Fruit fly (Drosophila melanogaster) whole organism, prepupa: ENCODE data around the gene cdm.

Source experiments
- Blimp-1 ChIP-seq: fragments of 200-800 bp; sonication (Bioruptor generic); optimal IDR thresholded peaks from 3 replicates; lab custom pipeline; 2017; ENCODE audit warnings: missing biosample characterization, missing genetic modification characterization, mild to moderate bottlenecking, moderate library complexity, missing genetic modification reagents
- CG10631 ChIP-seq: fragments of 200-800 bp; sonication (Bioruptor generic); optimal IDR thresholded peaks from 2 replicates; lab custom pipeline; 2016; ENCODE audit warnings: missing biosample characterization, missing genetic modification characterization
- CG10669 ChIP-seq: fragments of 200-800 bp; sonication (Bioruptor generic); optimal IDR thresholded peaks from 3 replicates; lab custom pipeline; 2018; ENCODE audit warnings: missing biosample characterization, mild to moderate bottlenecking, missing genetic modification characterization, moderate library complexity
- CG11762 ChIP-seq: fragments of 200-800 bp; sonication (Bioruptor generic); optimal IDR thresholded peaks from 3 replicates; lab custom pipeline; 2016; ENCODE audit warnings: missing biosample characterization, missing genetic modification characterization; ENCODE audit not compliant: insufficient read depth
- CG11902 ChIP-seq: fragments of 200-800 bp; sonication (Bioruptor generic); optimal IDR thresholded peaks from 3 replicates; lab custom pipeline; 2016; ENCODE audit warnings: missing biosample characterization, missing genetic modification characterization
- CG15336 ChIP-seq: fragments of 200-800 bp; sonication (Bioruptor generic); IDR thresholded peaks from 2 replicates; pipeline ENCODE4 v1.3.6; 2022; ENCODE audit warnings: missing biosample characterization, missing genetic modification characterization
- CG1621 ChIP-seq: fragments of 200-800 bp; sonication (Bioruptor generic); optimal IDR thresholded peaks from 3 replicates; lab custom pipeline; 2018; ENCODE audit warnings: missing biosample characterization, mild to moderate bottlenecking, missing genetic modification characterization
- CG16779 ChIP-seq: fragments of 200-800 bp; sonication (Bioruptor generic); optimal IDR thresholded peaks from 3 replicates; lab custom pipeline; 2017; ENCODE audit warnings: missing biosample characterization, mild to moderate bottlenecking, missing genetic modification characterization
- CG3032 ChIP-seq: fragments of 200-800 bp; optimal IDR thresholded peaks from 2 replicates; lab custom pipeline; 2019; ENCODE audit warnings: missing biosample characterization, mild to moderate bottlenecking, missing genetic modification characterization, moderate library complexity
- CG31627 ChIP-seq: fragments of 200-800 bp; sonication (Bioruptor generic); optimal IDR thresholded peaks from 3 replicates; lab custom pipeline; 2016; ENCODE audit warnings: missing biosample characterization, missing genetic modification characterization
- CG32006 ChIP-seq: fragments of 200-800 bp; sonication (Bioruptor generic); optimal IDR thresholded peaks from 3 replicates; lab custom pipeline; 2017; ENCODE audit warnings: missing biosample characterization, mild to moderate bottlenecking, missing genetic modification characterization
- CG3919 ChIP-seq: fragments of 200-800 bp; sonication (Bioruptor generic); optimal IDR thresholded peaks from 3 replicates; lab custom pipeline; 2016; ENCODE audit warnings: missing biosample characterization, missing genetic modification characterization
- CG4318 ChIP-seq: fragments of 200-800 bp; sonication (Bioruptor generic); optimal IDR thresholded peaks from 3 replicates; lab custom pipeline; 2017; ENCODE audit warnings: missing biosample characterization, mild to moderate bottlenecking, missing genetic modification characterization
- CG6163 ChIP-seq: fragments of 200-800 bp; sonication (Bioruptor generic); IDR thresholded peaks from 3 replicates; pipeline ENCODE4 v1.3.6; 2022; ENCODE audit warnings: missing biosample characterization, missing genetic modification characterization
- CG6276 ChIP-seq: fragments of 200-800 bp; sonication (Bioruptor generic); optimal IDR thresholded peaks from 2 replicates; lab custom pipeline; 2017; ENCODE audit warnings: missing biosample characterization, mild to moderate bottlenecking, missing genetic modification characterization
- CG6792 ChIP-seq: fragments of 200-800 bp; sonication (Bioruptor generic); optimal IDR thresholded peaks from 3 replicates; lab custom pipeline; 2016; ENCODE audit warnings: missing biosample characterization, missing genetic modification characterization
- CG6808 ChIP-seq: fragments of 200-800 bp; sonication (Bioruptor generic); optimal IDR thresholded peaks from 3 replicates; lab custom pipeline; 2017; ENCODE audit warnings: missing biosample characterization, missing genetic modification characterization, mild to moderate bottlenecking, moderate library complexity, missing genetic modification reagents
- CG6854 ChIP-seq: fragments of 200-800 bp; sonication (Bioruptor generic); optimal IDR thresholded peaks from 2 replicates; lab custom pipeline; 2017; ENCODE audit warnings: missing biosample characterization, mild to moderate bottlenecking, missing genetic modification characterization
- CG7368 ChIP-seq: fragments of 200-800 bp; sonication (Bioruptor generic); optimal IDR thresholded peaks from 3 replicates; lab custom pipeline; 2016; ENCODE audit warnings: missing biosample characterization, missing genetic modification characterization
- CG8119 ChIP-seq: fragments of 200-800 bp; sonication (Bioruptor generic); IDR thresholded peaks from 3 replicates; pipeline ENCODE4 v1.3.6; 2022; ENCODE audit warnings: missing biosample characterization, missing genetic modification characterization
- CG8319 ChIP-seq: fragments of 200-800 bp; sonication (Bioruptor generic); optimal IDR thresholded peaks from 3 replicates; lab custom pipeline; 2016; ENCODE audit warnings: missing biosample characterization, missing genetic modification characterization
- CG8632 ChIP-seq: fragments of 200-800 bp; sonication (Bioruptor generic); optimal IDR thresholded peaks from 3 replicates; lab custom pipeline; 2016; ENCODE audit warnings: missing biosample characterization, missing genetic modification characterization
- CG9139 ChIP-seq: fragments of 200-800 bp; sonication (Bioruptor generic); optimal IDR thresholded peaks from 3 replicates; lab custom pipeline; 2017; ENCODE audit warnings: missing biosample characterization, mild to moderate bottlenecking, missing genetic modification characterization
- Eip75B ChIP-seq: fragments of 200-800 bp; sonication (Bioruptor generic); optimal IDR thresholded peaks from 3 replicates; lab custom pipeline; 2016; ENCODE audit warnings: missing biosample characterization, missing genetic modification characterization
- Eip78C ChIP-seq: fragments of 200-800 bp; sonication (Bioruptor generic); peaks from one replicate; lab custom pipeline; 2016; ENCODE audit warnings: missing biosample characterization, missing genetic modification characterization
- Eip93F ChIP-seq: fragments of 200-800 bp; sonication (Bioruptor generic); optimal IDR thresholded peaks from 2 replicates; lab custom pipeline; 2016; ENCODE audit warnings: missing biosample characterization, mild to moderate bottlenecking, missing genetic modification characterization
- Ets96B ChIP-seq: fragments of 200-800 bp; optimal IDR thresholded peaks from 2 replicates; lab custom pipeline; 2019; ENCODE audit warnings: missing biosample characterization, mild to moderate bottlenecking, missing genetic modification characterization, moderate library complexity
- Gug ChIP-seq: fragments of 200-800 bp; sonication (Bioruptor generic); IDR thresholded peaks from 2 replicates; pipeline ENCODE4 v1.3.6; 2022; ENCODE audit warnings: missing biosample characterization, missing genetic modification characterization
- Hr38 ChIP-seq: sonication (Bioruptor generic); optimal IDR thresholded peaks from 2 replicates; lab custom pipeline; 2016; ENCODE audit warnings: missing biosample characterization, missing genetic modification characterization
- Hr39 ChIP-seq: fragments of 200-800 bp; sonication (Bioruptor generic); optimal IDR thresholded peaks from 2 replicates; lab custom pipeline; 2016; ENCODE audit warnings: missing biosample characterization, missing genetic modification characterization
- Hr4 ChIP-seq: fragments of 200-800 bp; sonication (Bioruptor generic); optimal IDR thresholded peaks from 3 replicates; lab custom pipeline; 2016; ENCODE audit warnings: missing biosample characterization, missing genetic modification characterization
- Lpt ChIP-seq: fragments of 200-800 bp; sonication (Bioruptor generic); optimal IDR thresholded peaks from 3 replicates; lab custom pipeline; 2016; ENCODE audit warnings: missing biosample characterization, missing genetic modification characterization
- Met ChIP-seq: fragments of 200-800 bp; sonication (Bioruptor generic); optimal IDR thresholded peaks from 3 replicates; lab custom pipeline; 2016; ENCODE audit warnings: missing biosample characterization, missing genetic modification characterization
- Sox102F ChIP-seq: fragments of 200-800 bp; sonication (Bioruptor generic); optimal IDR thresholded peaks from 2 replicates; lab custom pipeline; 2016; ENCODE audit warnings: missing biosample characterization, mild to moderate bottlenecking, missing genetic modification characterization
- Sox14 ChIP-seq: fragments of 200-800 bp; sonication (Bioruptor generic); optimal IDR thresholded peaks from 3 replicates; lab custom pipeline; 2016; ENCODE audit warnings: missing biosample characterization, missing genetic modification characterization
- achi ChIP-seq: fragments of 200-800 bp; sonication (Bioruptor generic); optimal IDR thresholded peaks from 3 replicates; lab custom pipeline; 2016; ENCODE audit warnings: missing biosample characterization, missing genetic modification characterization
- dac ChIP-seq: fragments of 200-800 bp; sonication (Bioruptor generic); optimal IDR thresholded peaks from 2 replicates; lab custom pipeline; 2017; ENCODE audit warnings: missing biosample characterization, mild to moderate bottlenecking, missing genetic modification characterization
- dsx ChIP-seq: fragments of 200-800 bp; optimal IDR thresholded peaks from 3 replicates; lab custom pipeline; 2019; ENCODE audit warnings: missing biosample characterization, mild to moderate bottlenecking, missing genetic modification characterization, moderate library complexity; ENCODE audit not compliant: poor library complexity, severe bottlenecking
- eg ChIP-seq: fragments of 200-800 bp; sonication (Bioruptor generic); IDR thresholded peaks from 3 replicates; pipeline ENCODE4 v1.3.6; 2022; ENCODE audit warnings: missing biosample characterization, missing genetic modification characterization
- esn ChIP-seq: fragments of 200-800 bp; sonication (Bioruptor generic); optimal IDR thresholded peaks from 2 replicates; lab custom pipeline; 2016; ENCODE audit warnings: missing biosample characterization, mild to moderate bottlenecking, missing genetic modification characterization, moderate library complexity
- fd59A ChIP-seq: fragments of 200-800 bp; sonication (Bioruptor generic); optimal IDR thresholded peaks from 2 replicates; lab custom pipeline; 2017; ENCODE audit warnings: missing biosample characterization, mild to moderate bottlenecking, missing genetic modification characterization, missing genetic modification reagents
- fkh ChIP-seq: fragments of 200-800 bp; sonication (Bioruptor generic); optimal IDR thresholded peaks from 3 replicates; lab custom pipeline; 2017; ENCODE audit warnings: missing biosample characterization, mild to moderate bottlenecking, missing genetic modification characterization, moderate library complexity
- pdm3 ChIP-seq: fragments of 200-800 bp; sonication (Bioruptor generic); optimal IDR thresholded peaks from 3 replicates; lab custom pipeline; 2016; ENCODE audit warnings: missing biosample characterization, missing genetic modification characterization
- salr ChIP-seq, 2 experiments: fragments of 200-800 bp; sonication (Bioruptor generic); optimal IDR thresholded peaks; 3 replicates each; lab custom pipeline; 2016 to 2018; ENCODE audit warnings: missing biosample characterization in 2 of 2, missing genetic modification characterization in 2 of 2, mild to moderate bottlenecking in 1 of 2
- spab ChIP-seq: fragments of 200-800 bp; sonication (Bioruptor generic); optimal IDR thresholded peaks from 2 replicates; lab custom pipeline; 2017; ENCODE audit warnings: missing biosample characterization, mild to moderate bottlenecking, missing genetic modification characterization, missing genetic modification reagents
- svp ChIP-seq: fragments of 200-800 bp; sonication (Bioruptor generic); peaks from one replicate; lab custom pipeline; 2016; ENCODE audit warnings: missing biosample characterization, missing genetic modification characterization
- topi ChIP-seq: fragments of 200-800 bp; sonication (Bioruptor generic); optimal IDR thresholded peaks from 3 replicates; lab custom pipeline; 2016; ENCODE audit warnings: missing biosample characterization, missing genetic modification characterization
- vri ChIP-seq: fragments of 200-800 bp; sonication (Bioruptor generic); optimal IDR thresholded peaks from 3 replicates; lab custom pipeline; 2016; ENCODE audit warnings: missing biosample characterization, mild to moderate bottlenecking, missing genetic modification characterization

The cdm gene

DNA sequence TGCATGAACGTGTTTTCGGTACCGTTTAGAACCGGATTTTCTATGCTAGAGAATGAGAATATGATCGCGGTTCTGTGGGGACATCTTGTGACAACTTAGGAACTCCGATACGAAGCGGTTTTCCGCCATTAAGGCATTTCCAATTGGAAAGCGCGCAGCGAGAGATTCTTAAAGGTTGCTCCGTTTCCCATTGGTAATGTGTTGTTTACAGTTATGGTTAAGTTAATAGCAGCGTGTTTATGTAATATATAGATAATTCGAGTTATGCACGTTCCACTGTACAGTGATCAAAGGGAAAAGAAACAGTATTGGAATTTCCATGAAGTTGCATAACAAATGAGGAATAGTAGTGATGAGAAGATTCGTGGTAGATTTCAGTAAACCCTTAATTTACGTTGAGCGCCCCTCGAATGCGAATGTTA is 14.3 kb downstream of the cdm start (continued):
- TF ChIP-seq CG7368 (GFP tag; lab: Kevin White, UChicago): no peak
- TF ChIP-seq CG8632 (GFP tag; lab: Kevin White, UChicago): no peak
- TF ChIP-seq Eip75B (GFP tag; lab: Kevin White, UChicago): peak; percentile 45
- no peak for TF ChIP-seq CG11902
- no peak for TF ChIP-seq Lpt (GFP tag; lab: Kevin White, UChicago)
- peak; percentile 23 for TF ChIP-seq Ets96B (tag; lab: Kevin White, UChicago)
- peak; percentile 28 for TF ChIP-seq CG3032 (tag; lab: Kevin White, UChicago)
- peak; percentile 35 for TF ChIP-seq CG10631

DNA sequence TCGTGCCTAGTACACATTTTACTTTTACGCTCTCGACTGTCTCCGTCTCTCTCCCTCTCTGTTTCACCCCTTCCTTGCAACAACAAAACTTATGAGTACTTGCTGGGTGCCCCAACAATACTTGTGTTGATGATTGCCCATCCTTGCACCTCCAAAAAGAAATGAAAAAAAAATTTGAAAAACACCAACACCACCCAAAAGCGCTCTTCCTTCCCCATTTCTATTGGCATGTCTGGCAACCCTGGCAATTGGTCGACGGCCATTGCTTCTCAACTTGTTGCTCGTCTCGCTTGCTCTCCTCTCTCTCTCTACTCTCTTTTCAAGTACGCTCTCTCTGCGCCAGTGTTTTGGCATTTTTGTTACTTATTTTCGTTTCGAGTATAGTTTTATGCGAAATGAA is 14.9 kb downstream of the cdm start:
- TF ChIP-seq CG8632 (GFP tag; lab: Kevin White, UChicago): peak; percentile 36
- TF ChIP-seq CG32006 (GFP tag; lab: Kevin White, UChicago): peak; percentile 18
- TF ChIP-seq CG11762 (GFP tag; lab: Kevin White, UChicago): peak; percentile 5
- TF ChIP-seq CG6792 (GFP tag; lab: Kevin White, UChicago): no peak
- no peak for TF ChIP-seq Eip93F
- peak; percentile 59 for TF ChIP-seq CG7368 (GFP tag; lab: Kevin White, UChicago)
- peak; percentile 29 for TF ChIP-seq CG31627 (GFP tag; lab: Kevin White, UChicago)
- no peak for TF ChIP-seq Blimp-1 (GFP tag; lab: Kevin White, UChicago)
- peak; percentile 19 for TF ChIP-seq dsx (GFP tag; lab: Kevin White, UChicago)
- TF ChIP-seq pdm3 (GFP tag; lab: Kevin White, UChicago): no peak
- peak; percentile 54 for TF ChIP-seq CG3919 (GFP tag; lab: Kevin White, UChicago)
- TF ChIP-seq Hr4 (GFP tag; lab: Kevin White, UChicago): peak; percentile 11
- TF ChIP-seq spab: no peak
- no peak for TF ChIP-seq fkh (GFP tag; lab: Kevin White, UChicago)
- TF ChIP-seq CG9139 (GFP tag; lab: Kevin White, UChicago): peak; percentile 25
- TF ChIP-seq eg (GFP tag; lab: Robert Waterston, UW): peak; percentile 47; the same call in 2 of the 3 replicates
- TF ChIP-seq Sox14 (GFP tag; lab: Kevin White, UChicago): peak; percentile 38
- TF ChIP-seq Met (GFP tag; lab: Kevin White, UChicago): peak; percentile 14
- TF ChIP-seq CG10669: no peak
- TF ChIP-seq Lpt (GFP tag; lab: Kevin White, UChicago): peak; percentile 23
- TF ChIP-seq CG6163: peak; percentile 45; the same call in 2 of the 3 replicates
- TF ChIP-seq CG3032 (tag; lab: Kevin White, UChicago): no peak
- TF ChIP-seq CG4318: no peak
- peak; percentile 33 for TF ChIP-seq Sox102F (GFP tag; lab: Kevin White, UChicago)
- TF ChIP-seq CG8119 (GFP tag; lab: Robert Waterston, UW): no peak; the same call in 2 of the 3 replicates
- no peak for TF ChIP-seq Eip75B (GFP tag; lab: Kevin White, UChicago)
- TF ChIP-seq Hr38: no peak
- TF ChIP-seq Gug (GFP tag; lab: Robert Waterston, UW): no peak
- TF ChIP-seq achi (GFP tag; lab: Kevin White, UChicago): peak; percentile 35
- no peak for TF ChIP-seq CG16779 (tag; lab: Kevin White, UChicago)
- no peak for TF ChIP-seq svp (GFP tag; lab: Kevin White, UChicago)
- no peak for TF ChIP-seq Ets96B (tag; lab: Kevin White, UChicago)
- TF ChIP-seq dac (GFP tag; lab: Kevin White, UChicago): no peak
- TF ChIP-seq Hr39 (GFP tag; lab: Kevin White, UChicago): peak; percentile 25
- no peak for TF ChIP-seq Eip78C (GFP tag; lab: Kevin White, UChicago)
- no peak for TF ChIP-seq CG1621 (tag; lab: Kevin White, UChicago)
- peak; percentile 4 for TF ChIP-seq vri
- peak; percentile 58 for TF ChIP-seq CG6808 (GFP tag; lab: Kevin White, UChicago)
- TF ChIP-seq CG15336 (GFP tag; lab: Robert Waterston, UW): 0 out of 2 replicates have a peak, but pooled peaks have one; percentile 10
- no peak for TF ChIP-seq CG10631
- TF ChIP-seq esn (GFP tag; lab: Kevin White, UChicago): peak; percentile 49
- no peak for TF ChIP-seq CG11902
- TF ChIP-seq topi (GFP tag; lab: Kevin White, UChicago): peak; percentile 32
- TF ChIP-seq salr (GFP tag; optimal IDR thresholded peaks at IDR 0.05; lab: Kevin White, UChicago): no peak
- TF ChIP-seq CG8319 (GFP tag; lab: Kevin White, UChicago): no peak
- no peak for TF ChIP-seq CG6276 (GFP tag; lab: Kevin White, UChicago)
- no peak for TF ChIP-seq CG6854 (GFP tag; lab: Kevin White, UChicago)
- no peak for TF ChIP-seq fd59A
